Worm (Caenorhabditis elegans): ENCODE data around the gene rabr-4.
A peak's percentile ranks its signal among the peaks of the same experiment; 100 is the strongest.

rabr-4 gene

ce11 chrV:16220020-16220419 is 25.3 kb downstream of the rabr-4 start:
- TF ChIP-seq elt-1 (tag; optimal IDR thresholded peaks at IDR 0.05) = no peak
- no peak for TF ChIP-seq lin-15B (tag; optimal IDR thresholded peaks at IDR 0.05)

DNA sequence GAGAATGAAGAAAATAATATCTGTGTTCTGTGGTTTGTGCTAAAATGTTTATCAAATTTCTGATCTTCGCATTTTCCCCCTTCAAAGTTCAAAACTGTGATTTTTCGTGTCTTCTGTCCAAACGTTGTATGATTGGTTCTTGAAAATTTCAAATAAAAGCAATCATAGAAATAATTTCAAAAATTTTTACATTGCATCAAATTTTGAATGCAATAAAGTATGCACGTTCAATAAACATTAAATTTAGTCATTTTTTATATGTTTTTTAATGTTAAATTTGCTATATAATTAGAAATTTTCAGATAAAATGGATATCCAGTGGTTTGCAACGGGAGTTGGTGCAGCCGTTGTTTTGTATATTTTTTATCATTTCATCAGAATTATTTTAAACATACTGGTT is 29.3 kb downstream of the rabr-4 start, which contains the start of gene stdh-2:
Gene stdh-2 (plus strand): TSS at position 301 of the 400 bp plus-strand sequence.
- TF ChIP-seq snpc-4 (tag; optimal IDR thresholded peaks at IDR 0.05) (no peak), nhr-76 (tag; optimal IDR thresholded peaks at IDR 0.05) (no peak), skn-1 (tag; optimal IDR thresholded peaks at IDR 0.05) (no peak), aly-2 (tag; optimal IDR thresholded peaks at IDR 0.05) (no peak), mdl-1 (tag; optimal IDR thresholded peaks at IDR 0.05) (no peak), pqm-1 (tag; optimal IDR thresholded peaks at IDR 0.05) (no peak)

- no peak for TF ChIP-seq nhr-25 (tag; optimal IDR thresholded peaks at IDR 0.05)
- no peak for TF ChIP-seq daf-12 (tag; optimal IDR thresholded peaks at IDR 0.05)
- TF ChIP-seq nhr-77 (tag; optimal IDR thresholded peaks at IDR 0.05) = no peak
- peak; percentile 22 for TF ChIP-seq snpc-4 (tag; optimal IDR thresholded peaks at IDR 0.05)
- TF ChIP-seq elt-2 (tag; optimal IDR thresholded peaks at IDR 0.05) = no peak
- TF ChIP-seq elt-3 (tag; optimal IDR thresholded peaks at IDR 0.05) = no peak
Observed at ce11 chrV:16225524-16226116, 30.9 kb downstream of the rabr-4 start.

- TF ChIP-seq hmg-11 (tag; optimal IDR thresholded peaks at IDR 0.05) = no peak
- TF ChIP-seq daf-12 (tag; optimal IDR thresholded peaks at IDR 0.05) = no peak
- no peak for TF ChIP-seq nhr-28 (tag; optimal IDR thresholded peaks at IDR 0.05)
- no peak for TF ChIP-seq fos-1 (tag; optimal IDR thresholded peaks at IDR 0.05)
- no peak for TF ChIP-seq aly-2 (tag; optimal IDR thresholded peaks at IDR 0.05)
- no peak for TF ChIP-seq ceh-82 (tag; optimal IDR thresholded peaks at IDR 0.05)
- TF ChIP-seq skn-1 (tag; optimal IDR thresholded peaks at IDR 0.05) = no peak
- no peak for TF ChIP-seq fkh-2 (tag; optimal IDR thresholded peaks at IDR 0.05)
- no peak for TF ChIP-seq ama-1 (optimal IDR thresholded peaks at IDR 0.05)
- no peak for TF ChIP-seq ZK546.5 (tag; optimal IDR thresholded peaks at IDR 0.05)
- no peak for TF ChIP-seq lin-39 (tag; optimal IDR thresholded peaks at IDR 0.05)
Observed at ce11 chrV:16226581-16226980, 31.8 kb downstream of the rabr-4 start, which contains the start of gene F11A5.13. Gene F11A5.13, minus strand, starts transcription at chrV:16226681.

DNA sequence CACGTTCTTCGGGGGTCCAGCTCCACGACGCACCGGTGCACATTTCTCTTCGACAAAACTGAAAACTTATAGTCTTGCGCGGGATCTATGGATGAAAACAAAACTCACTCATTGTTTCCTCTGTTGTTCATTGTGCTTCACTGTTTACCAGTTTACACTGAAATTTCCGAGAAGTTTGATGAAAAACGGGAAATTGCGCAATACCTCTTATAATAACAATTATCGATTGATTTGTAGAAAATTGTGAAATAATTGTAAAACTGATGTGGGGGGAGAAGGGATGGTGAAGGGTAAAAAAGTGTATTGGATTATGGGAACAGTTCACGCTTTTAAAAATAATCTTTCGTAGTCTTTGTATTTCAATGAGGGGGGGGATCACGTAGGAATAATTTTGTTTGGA is 34.7 kb downstream of the rabr-4 start:
- TF ChIP-seq snpc-4 (tag; optimal IDR thresholded peaks at IDR 0.05) (no peak), elt-1 (tag; optimal IDR thresholded peaks at IDR 0.05) (no peak), pha-4 (tag; optimal IDR thresholded peaks at IDR 0.05) (no peak), nhr-28 (tag; optimal IDR thresholded peaks at IDR 0.05) (no peak), nhr-76 (tag; optimal IDR thresholded peaks at IDR 0.05) (no peak), nhr-23 (tag; optimal IDR thresholded peaks at IDR 0.05) (no peak), hmg-11 (tag; optimal IDR thresholded peaks at IDR 0.05) (no peak), nhr-25 (tag; optimal IDR thresholded peaks at IDR 0.05) (no peak), ceh-9 (tag; optimal IDR thresholded peaks at IDR 0.05) (no peak)

DNA sequence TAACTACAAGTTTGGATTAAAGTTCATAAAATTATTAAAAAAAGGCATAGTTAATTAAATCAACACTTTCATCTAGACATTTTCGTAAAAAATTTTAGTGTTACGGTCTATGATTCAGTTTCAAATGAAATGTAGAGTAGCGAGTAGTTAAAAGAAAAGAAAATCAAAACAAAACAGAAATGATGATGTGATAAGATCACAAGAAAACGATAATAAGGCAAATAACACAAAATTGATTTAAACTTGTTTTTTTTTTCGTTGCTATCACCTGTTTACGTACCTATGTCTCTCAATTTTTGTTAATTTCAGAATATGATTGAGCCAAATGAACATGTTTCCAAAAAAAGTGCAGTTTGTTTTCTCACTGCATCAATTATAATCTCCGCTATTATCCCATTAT is 35.2 kb downstream of the rabr-4 start, which contains the start of the genes F21H7.2 and F21H7.12:
Gene F21H7.2 (minus strand): TSS at position 101 of the 400 bp plus-strand sequence.
Gene F21H7.12 (plus strand): TSS at position 270 of the 400 bp plus-strand sequence.
- no peak for TF ChIP-seq fos-1 (tag; optimal IDR thresholded peaks at IDR 0.05)
- no peak for TF ChIP-seq nhr-77 (tag; optimal IDR thresholded peaks at IDR 0.05)
- TF ChIP-seq egl-27 (tag; optimal IDR thresholded peaks at IDR 0.05) = no peak
- no peak for TF ChIP-seq nhr-23 (tag; optimal IDR thresholded peaks at IDR 0.05)
- no peak for TF ChIP-seq lin-15B (tag; optimal IDR thresholded peaks at IDR 0.05)
- no peak for TF ChIP-seq ztf-4 (tag; optimal IDR thresholded peaks at IDR 0.05)
- no peak for TF ChIP-seq daf-12 (tag; optimal IDR thresholded peaks at IDR 0.05)
- TF ChIP-seq egl-5 (tag; optimal IDR thresholded peaks at IDR 0.05) = no peak
- TF ChIP-seq hmg-11 (tag; optimal IDR thresholded peaks at IDR 0.05) = no peak
- TF ChIP-seq pqm-1 (tag; optimal IDR thresholded peaks at IDR 0.05) = no peak

DNA sequence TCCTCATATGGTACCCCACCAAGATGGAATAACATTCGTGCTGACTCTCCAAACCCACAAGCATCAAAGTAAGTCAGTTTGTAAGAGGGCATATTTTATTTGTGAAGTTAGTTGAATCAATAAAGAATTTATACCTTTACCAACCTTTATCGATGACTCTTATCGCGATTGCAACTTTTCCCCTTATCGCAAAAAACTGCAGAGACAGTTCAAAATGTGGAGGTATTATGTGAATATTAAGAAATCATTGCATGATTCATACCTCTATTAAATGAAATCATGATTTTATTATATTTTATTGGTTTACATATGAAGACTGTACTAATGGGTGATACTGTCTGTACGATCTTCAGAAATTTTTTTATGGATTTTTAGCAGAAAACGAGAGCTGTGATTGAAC is 37.4 kb downstream of the rabr-4 start, which contains the start of gene gst-22:
Gene gst-22 (minus strand): TSS at position 103 of the 400 bp plus-strand sequence.
- TF ChIP-seq jun-1 (tag; optimal IDR thresholded peaks at IDR 0.05) (peak; percentile 48), ceh-16 (tag; optimal IDR thresholded peaks at IDR 0.05) (no peak), ceh-28 (tag; optimal IDR thresholded peaks at IDR 0.05) (peak; percentile 2), egl-5 (tag; optimal IDR thresholded peaks at IDR 0.05) (no peak), ztf-11 (tag; optimal IDR thresholded peaks at IDR 0.05) (no peak), unc-62 (GFP tag; optimal IDR thresholded peaks at IDR 0.05) (no peak), nhr-28 (tag; optimal IDR thresholded peaks at IDR 0.05) (no peak), nhr-12 (tag; optimal IDR thresholded peaks at IDR 0.05) (no peak), elt-3 (tag; optimal IDR thresholded peaks at IDR 0.05) (no peak), mml-1 (tag; optimal IDR thresholded peaks at IDR 0.05) (no peak), snpc-4 (tag; optimal IDR thresholded peaks at IDR 0.05) (no peak), nhr-43 (tag; optimal IDR thresholded peaks at IDR 0.05; ENCODE audit: poor library complexity, severe bottlenecking) (no peak), skn-1 (tag; optimal IDR thresholded peaks at IDR 0.05) (no peak), nhr-77 (tag; optimal IDR thresholded peaks at IDR 0.05) (no peak), nhr-67 (tag; optimal IDR thresholded peaks at IDR 0.05) (no peak), elt-2 (tag; optimal IDR thresholded peaks at IDR 0.05) (peak; percentile 92), zag-1 (tag; optimal IDR thresholded peaks at IDR 0.05) (no peak), pha-4 (tag; optimal IDR thresholded peaks at IDR 0.05) (no peak), pqm-1 (tag; optimal IDR thresholded peaks at IDR 0.05) (peak; percentile 97)

Data from whole organism, L3 larva.